Fruit fly (Drosophila melanogaster): ENCODE data around the gene CG33223.

The CG33223 gene

DNA sequence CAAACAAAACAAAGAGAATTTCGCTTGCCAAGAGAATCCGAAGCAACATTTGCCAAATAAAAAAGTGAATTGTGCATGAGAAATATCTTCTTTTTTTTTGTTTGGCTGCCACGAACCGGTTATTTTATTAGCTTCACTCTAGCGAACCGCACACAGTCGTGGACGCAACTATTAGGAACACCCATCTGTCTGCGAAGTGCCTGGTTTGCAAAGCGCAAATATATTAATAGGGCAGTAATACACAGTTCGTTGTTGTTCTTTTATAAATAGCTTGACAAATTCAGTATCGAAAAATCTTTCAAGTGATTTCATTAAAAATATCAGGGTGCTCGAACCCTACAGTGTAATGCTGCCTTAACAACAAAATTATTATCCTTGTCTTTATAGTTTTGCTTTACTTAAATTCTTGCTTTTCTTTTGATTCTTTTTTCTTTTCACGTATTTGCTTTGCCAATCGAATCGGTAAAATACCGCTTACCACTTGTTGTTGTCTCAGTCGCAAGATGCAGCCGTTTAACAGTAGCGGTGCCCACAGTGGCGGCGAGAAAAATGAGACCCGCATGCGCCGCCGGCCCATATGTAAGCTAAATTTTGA is 7.9 kb upstream of the CG33223 start (continued):
- TF ChIP-seq Lim3 (GFP tag; IDR thresholded peaks at IDR 0.05) (no peak), dmrt99B (tag; optimal IDR thresholded peaks at IDR 0.05) (peak; percentile 33), sqz (GFP tag; optimal IDR thresholded peaks at IDR 0.05) (peak; percentile 13)

DNA sequence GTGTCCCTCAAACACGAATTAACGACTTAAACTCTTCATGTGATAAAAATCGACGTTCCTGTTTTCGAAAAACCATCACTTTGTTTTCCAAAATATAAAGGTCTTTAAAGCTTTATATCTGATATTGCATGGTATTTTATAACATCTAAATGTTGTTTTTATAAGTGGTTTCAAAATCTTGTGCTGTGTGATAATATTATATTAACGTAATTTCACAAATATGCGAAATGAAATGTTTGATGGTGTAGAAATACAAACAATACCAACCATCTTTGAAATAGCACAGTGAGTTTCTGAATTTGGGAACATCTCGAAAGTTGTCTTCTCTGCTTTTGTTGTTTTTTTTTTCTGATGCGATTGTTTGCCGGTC is 7.3 kb upstream of the CG33223 start:
- TF ChIP-seq Abd-B (GFP tag; optimal IDR thresholded peaks at IDR 0.05) (peak; percentile 24), chm (GFP tag; IDR thresholded peaks at IDR 0.05) (no peak), CG2678 (tag; optimal IDR thresholded peaks at IDR 0.05) (peak; percentile 43), grau (tag; optimal IDR thresholded peaks at IDR 0.05) (peak; percentile 23), klu (GFP tag; IDR thresholded peaks at IDR 0.05) (no peak), Elba2 (GFP tag; optimal IDR thresholded peaks at IDR 0.05) (no peak), CG11504 (tag; optimal IDR thresholded peaks at IDR 0.05) (peak; percentile 21), az2 (GFP tag; optimal IDR thresholded peaks at IDR 0.05) (no peak), pan (optimal IDR thresholded peaks at IDR 0.05) (no peak), pan (GFP tag; optimal IDR thresholded peaks at IDR 0.05 in 1 of 2, IDR thresholded peaks at IDR 0.05 in 1 of 2) (peak in 1 of 2 experiments; percentile 6), cwo (GFP tag; optimal IDR thresholded peaks at IDR 0.05) (no peak), her (GFP tag; optimal IDR thresholded peaks at IDR 0.05) (no peak), fd3F (GFP tag; optimal IDR thresholded peaks at IDR 0.05) (peak; percentile 1), nau (GFP tag; optimal IDR thresholded peaks at IDR 0.05) (no peak), ase (GFP tag; IDR thresholded peaks at IDR 0.05) (no peak), CG3995 (GFP tag; optimal IDR thresholded peaks at IDR 0.05) (no peak), phol (tag; optimal IDR thresholded peaks at IDR 0.05) (no peak), Meics (GFP tag; optimal IDR thresholded peaks at IDR 0.05) (peak; percentile 3), CG2116 (GFP tag; optimal IDR thresholded peaks at IDR 0.05) (no peak), CoRest (tag; optimal IDR thresholded peaks at IDR 0.05) (peak; percentile 27), CG3726 (GFP tag; IDR thresholded peaks at IDR 0.05) (no peak), CG34422 (GFP tag; IDR thresholded peaks at IDR 0.05) (no peak), gem (tag; optimal IDR thresholded peaks at IDR 0.05) (peak; percentile 36), dmrt99B (tag; optimal IDR thresholded peaks at IDR 0.05) (peak; percentile 17), CG7839 (tag; optimal IDR thresholded peaks at IDR 0.05) (peak; percentile 37)

DNA sequence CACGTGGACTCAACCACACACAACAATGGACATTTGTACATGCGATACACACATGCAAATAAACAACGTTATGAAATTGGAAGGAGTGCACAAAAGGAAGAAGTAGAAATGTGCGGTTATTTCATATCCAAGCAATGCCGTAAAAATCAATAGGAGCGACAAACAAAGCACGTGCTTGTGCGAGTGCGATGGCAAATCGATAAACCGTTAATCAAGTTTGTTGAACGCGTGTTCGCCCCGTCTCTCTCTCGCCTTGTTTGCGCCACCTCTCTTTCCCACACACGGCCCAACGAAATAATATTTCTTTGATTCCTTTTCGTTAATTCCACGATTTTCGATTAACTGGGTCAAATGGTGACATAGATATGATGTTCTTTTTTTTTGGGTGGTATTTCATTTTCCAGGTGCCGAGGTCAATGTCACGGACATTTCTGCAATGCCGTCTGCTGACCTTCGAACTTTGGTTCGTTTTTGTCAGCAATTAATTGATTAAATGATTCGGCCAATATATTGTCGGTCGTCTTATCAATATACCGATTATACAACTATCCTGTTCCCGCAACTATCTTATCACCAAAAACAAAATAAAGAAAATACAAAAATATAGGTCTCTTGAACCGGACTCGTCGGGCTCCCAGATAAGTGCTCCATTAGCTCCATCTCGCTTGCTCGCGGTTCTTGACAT is 6.7 kb upstream of the CG33223 start:
- TF ChIP-seq Adf1 (GFP tag; IDR thresholded peaks at IDR 0.05), result no peak
- no peak for TF ChIP-seq tna (GFP tag; IDR thresholded peaks at IDR 0.05; ENCODE audit: partially characterized antibody)
- TF ChIP-seq onecut (GFP tag; IDR thresholded peaks at IDR 0.05), result peak; percentile 99
- peak; percentile 73 for TF ChIP-seq exex (tag; optimal IDR thresholded peaks at IDR 0.05)
- TF ChIP-seq cwo (GFP tag; optimal IDR thresholded peaks at IDR 0.05), result peak; percentile 77
- no peak for TF ChIP-seq ato (GFP tag; IDR thresholded peaks at IDR 0.05; ENCODE audit: partially characterized antibody)
- no peak for TF ChIP-seq CG3163 (GFP tag; optimal IDR thresholded peaks at IDR 0.05)
- peak in 1 of 2 experiments; percentile 80 for TF ChIP-seq Hr78 (GFP tag; optimal IDR thresholded peaks at IDR 0.05)
- TF ChIP-seq grn (GFP tag; optimal IDR thresholded peaks at IDR 0.05), result no peak
- peak; percentile 25 for TF ChIP-seq CG17385 (GFP tag; optimal IDR thresholded peaks at IDR 0.05)
- no peak for TF ChIP-seq al (GFP tag; IDR thresholded peaks at IDR 0.05)
- peak in 1 of 2 experiments; percentile 57 for TF ChIP-seq eve (GFP tag; optimal IDR thresholded peaks at IDR 0.05)
- 0 out of 3 replicates have a peak, but pooled peaks have one; percentile 29 for TF ChIP-seq ken (GFP tag; IDR thresholded peaks at IDR 0.05)
- TF ChIP-seq Pdp1 (GFP tag; optimal IDR thresholded peaks at IDR 0.05), result peak in 1 of 2 experiments; percentile 51
- TF ChIP-seq mirr (GFP tag; optimal IDR thresholded peaks at IDR 0.05), result peak; percentile 48
- no peak for TF ChIP-seq CG10274 (GFP tag; optimal IDR thresholded peaks at IDR 0.05)
- no peak for TF ChIP-seq MBD-R2 (GFP tag; IDR thresholded peaks at IDR 0.05)
- no peak for TF ChIP-seq cas (GFP tag; IDR thresholded peaks at IDR 0.05)
- TF ChIP-seq mld (GFP tag; IDR thresholded peaks at IDR 0.05; ENCODE audit: partially characterized antibody), result no peak
- TF ChIP-seq CG10321 (GFP tag; IDR thresholded peaks at IDR 0.05), result 0 out of 2 replicates have a peak, but pooled peaks have one; percentile 37
- TF ChIP-seq BEAF-32 (GFP tag; optimal IDR thresholded peaks at IDR 0.05), result no peak
